Fruit fly (Drosophila melanogaster): ENCODE data around the gene eIF4EHP.

Gene eIF4EHP

dm6 chr3R:24099039-24100026, 9.4 kb downstream of the eIF4EHP start (continued):
- TF ChIP-seq CG15601 (tag; optimal IDR thresholded peaks at IDR 0.05) (peak; percentile 58), Pdp1 (GFP tag; optimal IDR thresholded peaks at IDR 0.05) (peak; percentile 72 to 75), run (tag; optimal IDR thresholded peaks at IDR 0.05) (no peak), ftz-f1 (GFP tag; optimal IDR thresholded peaks at IDR 0.05) (no peak), ase (GFP tag; IDR thresholded peaks at IDR 0.05) (peak; percentile 75), esg (GFP tag; conservative IDR thresholded peaks at IDR 0.05) (peak; percentile 77), dati (GFP tag; IDR thresholded peaks at IDR 0.05) (peak; percentile 36; the same call in 1 of the 2 replicates), Sry-β (GFP tag; optimal IDR thresholded peaks at IDR 0.05) (no peak), CG17829 (tag; optimal IDR thresholded peaks at IDR 0.05) (peak; percentile 73), abd-A (tag; optimal IDR thresholded peaks at IDR 0.05) (no peak), CG6813 (GFP tag; optimal IDR thresholded peaks at IDR 0.05) (peak; percentile 64), ash1 (GFP tag; optimal IDR thresholded peaks at IDR 0.05) (no peak), NC2α (GFP tag; optimal IDR thresholded peaks at IDR 0.05) (peak; percentile 55), Mrtf (GFP tag; IDR thresholded peaks at IDR 0.05) (peak; percentile 81), Oli (tag; optimal IDR thresholded peaks at IDR 0.05) (peak; percentile 82), CG4707 (GFP tag; optimal IDR thresholded peaks at IDR 0.05) (peak; percentile 30), E2f2 (GFP tag; IDR thresholded peaks at IDR 0.05) (peak; percentile 64), CG4328 (GFP tag; optimal IDR thresholded peaks at IDR 0.05) (no peak), CG13296 (GFP tag; optimal IDR thresholded peaks at IDR 0.05) (peak; percentile 37), CG31365 (tag; optimal IDR thresholded peaks at IDR 0.05) (peak; percentile 28), CG11723 (GFP tag; optimal IDR thresholded peaks at IDR 0.05) (peak; percentile 34), Neu2 (GFP tag; optimal IDR thresholded peaks at IDR 0.05; ENCODE audit: borderline replicate concordance) (no peak), C15 (GFP tag; IDR thresholded peaks at IDR 0.05) (peak; percentile 60; the same call in 1 of the 3 replicates), pzg (GFP tag; optimal IDR thresholded peaks at IDR 0.05) (no peak), Drgx (GFP tag; IDR thresholded peaks at IDR 0.05) (peak; percentile 81), lola (GFP tag; optimal IDR thresholded peaks at IDR 0.05) (peak in 1 of 3 experiments; percentile 52), CG3163 (GFP tag; optimal IDR thresholded peaks at IDR 0.05) (peak; percentile 29), BtbVII (GFP tag; optimal IDR thresholded peaks at IDR 0.05) (peak; percentile 41), ind (GFP tag; optimal IDR thresholded peaks at IDR 0.05) (peak; percentile 82), CoRest (tag; optimal IDR thresholded peaks at IDR 0.05) (peak; percentile 77), BEAF-32 (GFP tag; optimal IDR thresholded peaks at IDR 0.05) (no peak), Chrac-16 (GFP tag; optimal IDR thresholded peaks at IDR 0.05) (peak; percentile 80), CG14050 (GFP tag; IDR thresholded peaks at IDR 0.05) (peak; percentile 76), pum (GFP tag; optimal IDR thresholded peaks at IDR 0.05) (peak; percentile 66), CG42726 (GFP tag; IDR thresholded peaks at IDR 0.05; ENCODE audit: partially characterized antibody) (no peak), MBD-R2 (GFP tag; IDR thresholded peaks at IDR 0.05) (peak; percentile 59; the same call in 1 of the 2 replicates), MTF-1 (GFP tag; optimal IDR thresholded peaks at IDR 0.05; ENCODE audit: borderline replicate concordance) (peak; percentile 36), CG12769 (tag; optimal IDR thresholded peaks at IDR 0.05) (peak; percentile 89), Spps (tag; optimal IDR thresholded peaks at IDR 0.05) (peak; percentile 19), CG3838 (GFP tag; optimal IDR thresholded peaks at IDR 0.05) (no peak), dan (GFP tag; IDR thresholded peaks at IDR 0.05) (no peak), chif (GFP tag; optimal IDR thresholded peaks at IDR 0.05) (peak; percentile 84 to 89), Hr51 (GFP tag; optimal IDR thresholded peaks at IDR 0.05) (peak; percentile 70 to 71), CG2116 (GFP tag; optimal IDR thresholded peaks at IDR 0.05) (peak; percentile 35), CG33213 (GFP tag; optimal IDR thresholded peaks at IDR 0.05) (peak; percentile 81), Hr78 (GFP tag; optimal IDR thresholded peaks at IDR 0.05) (peak in 1 of 2 experiments; percentile 73)
